Fruit fly (Drosophila melanogaster) whole organism, embryonic: ENCODE data around the gene Alp4.

ENCODE experiments used
- Adf1 ChIP-seq: fragments of 200-800 bp; sonication (Bioruptor generic); IDR thresholded peaks from 2 replicates; pipeline ENCODE4 v1.3.6; 2022; ENCODE audit warnings: missing biosample characterization, missing genetic modification characterization
- CG10366 ChIP-seq: fragments of 200-800 bp; sonication (Bioruptor generic); IDR thresholded peaks from 2 replicates; pipeline ENCODE4 v1.3.6; 2022; ENCODE audit warnings: missing biosample characterization, missing genetic modification characterization
- CG11696 ChIP-seq: fragments of 200-800 bp; sonication (Bioruptor generic); IDR thresholded peaks from 2 replicates; pipeline ENCODE4 v1.3.6; 2022; ENCODE audit warnings: missing biosample characterization, missing genetic modification characterization
- CG12299 ChIP-seq: fragments of 200-800 bp; sonication (Bioruptor generic); optimal IDR thresholded peaks from 2 replicates; lab custom pipeline; 2018; ENCODE audit warnings: missing biosample characterization, mild to moderate bottlenecking, missing genetic modification characterization
- CG13287 ChIP-seq: fragments of 200-800 bp; sonication (Bioruptor generic); IDR thresholded peaks from 2 replicates; pipeline ENCODE4 v1.3.6; 2022; ENCODE audit warnings: missing biosample characterization, missing genetic modification characterization; ENCODE audit not compliant: partially characterized antibody
- CG13894 ChIP-seq: fragments of 200-800 bp; sonication (Bioruptor generic); optimal IDR thresholded peaks from 3 replicates; lab custom pipeline; 2018; ENCODE audit warnings: missing biosample characterization, mild to moderate bottlenecking, missing genetic modification characterization, moderate library complexity
- CG14667 ChIP-seq: fragments of 200-800 bp; sonication (Bioruptor generic); IDR thresholded peaks from 2 replicates; pipeline ENCODE4 v1.3.6; 2022; ENCODE audit warnings: missing biosample characterization, missing genetic modification characterization
- CG14965 ChIP-seq: fragments of 200-800 bp; sonication (Bioruptor generic); optimal IDR thresholded peaks from 2 replicates; lab custom pipeline; 2016; ENCODE audit warnings: missing biosample characterization, missing genetic modification characterization, borderline replicate concordance
- CG15073 ChIP-seq: fragments of 200-800 bp; sonication (Bioruptor generic); optimal IDR thresholded peaks from 2 replicates; lab custom pipeline; 2016; ENCODE audit warnings: missing biosample characterization, missing genetic modification characterization
- CG1647 ChIP-seq: fragments of 200-800 bp; sonication (Bioruptor generic); optimal IDR thresholded peaks from 3 replicates; lab custom pipeline; 2016; ENCODE audit warnings: missing biosample characterization, missing genetic modification characterization
- CG2712 ChIP-seq: fragments of 200-800 bp; optimal IDR thresholded peaks from 3 replicates; lab custom pipeline; 2019; ENCODE audit warnings: missing biosample characterization, mild to moderate bottlenecking, missing genetic modification characterization, moderate library complexity
- CG31365 ChIP-seq: fragments of 200-800 bp; sonication (Bioruptor generic); optimal IDR thresholded peaks from 2 replicates; lab custom pipeline; 2018; ENCODE audit warnings: missing biosample characterization, mild to moderate bottlenecking, missing genetic modification characterization
- CG34224 ChIP-seq: fragments of 200-800 bp; sonication (Bioruptor generic); IDR thresholded peaks from 3 replicates; pipeline ENCODE4 v1.3.6; 2022; ENCODE audit warnings: missing biosample characterization, missing genetic modification characterization; ENCODE audit not compliant: partially characterized antibody
- CG34376 ChIP-seq: fragments of 200-800 bp; sonication (Bioruptor generic); optimal IDR thresholded peaks from 2 replicates; lab custom pipeline; 2018; ENCODE audit warnings: missing biosample characterization, mild to moderate bottlenecking, missing genetic modification characterization
- CG3726 ChIP-seq: fragments of 200-800 bp; sonication (Bioruptor generic); IDR thresholded peaks from 3 replicates; pipeline ENCODE4, ENCODE4 v1.3.6; 2022; ENCODE audit warnings: missing biosample characterization, missing genetic modification characterization
- CG43689 ChIP-seq: fragments of 200-800 bp; sonication (Bioruptor generic); IDR thresholded peaks from 2 replicates; pipeline ENCODE4 v1.3.6; 2022; ENCODE audit warnings: missing biosample characterization, missing genetic modification characterization
- CG7357 ChIP-seq: fragments of 200-800 bp; sonication (Bioruptor generic); IDR thresholded peaks from 3 replicates; pipeline ENCODE4 v1.3.6; 2022; ENCODE audit warnings: missing biosample characterization, missing genetic modification characterization
- CG7556 ChIP-seq: fragments of 200-800 bp; sonication (Bioruptor generic); optimal IDR thresholded peaks from 2 replicates; lab custom pipeline; 2017; ENCODE audit warnings: missing biosample characterization, mild to moderate bottlenecking, missing genetic modification characterization
- CG7928 ChIP-seq: fragments of 200-800 bp; sonication (Bioruptor generic); optimal IDR thresholded peaks from 2 replicates; lab custom pipeline; 2017; ENCODE audit warnings: missing biosample characterization, mild to moderate bottlenecking, missing genetic modification characterization
- CG9609 ChIP-seq: fragments of 200-800 bp; sonication (Bioruptor generic); optimal IDR thresholded peaks from 3 replicates; lab custom pipeline; 2016; ENCODE audit warnings: missing biosample characterization, missing genetic modification characterization
- CTCF ChIP-seq: fragments of 200-800 bp; sonication (Bioruptor generic); optimal IDR thresholded peaks from 2 replicates; lab custom pipeline; 2017; ENCODE audit warnings: missing biosample characterization, mild to moderate bottlenecking, missing genetic modification characterization, moderate library complexity
- Dbx ChIP-seq: fragments of 200-800 bp; sonication (Bioruptor generic); IDR thresholded peaks from 3 replicates; pipeline ENCODE4 v1.3.6; 2022; ENCODE audit warnings: missing biosample characterization, missing genetic modification characterization
- Gug ChIP-seq: fragments of 200-800 bp; sonication (Bioruptor generic); IDR thresholded peaks from 4 replicates; pipeline ENCODE4 v1.3.6; 2022; ENCODE audit warnings: missing biosample characterization, missing genetic modification characterization
- Hey ChIP-seq: fragments of 200-800 bp; sonication (Bioruptor generic); optimal IDR thresholded peaks from 3 replicates; lab custom pipeline; 2018; ENCODE audit warnings: missing biosample characterization, mild to moderate bottlenecking, missing genetic modification characterization
- HmgD ChIP-seq: fragments of 200-800 bp; sonication (Bioruptor generic); optimal IDR thresholded peaks from 3 replicates; lab custom pipeline; 2016; ENCODE audit warnings: missing biosample characterization, missing genetic modification characterization
- NFAT ChIP-seq: fragments of 200-800 bp; sonication (Bioruptor generic); IDR thresholded peaks from 2 replicates; pipeline ENCODE4 v1.3.6; 2022; ENCODE audit warnings: missing biosample characterization, missing genetic modification characterization
- Opbp ChIP-seq: fragments of 200-800 bp; sonication (Bioruptor generic); IDR thresholded peaks from 3 replicates; pipeline ENCODE4 v1.3.6; 2022; ENCODE audit warnings: missing biosample characterization, missing genetic modification characterization; ENCODE audit not compliant: partially characterized antibody
- Six4 ChIP-seq: fragments of 200-800 bp; sonication (Bioruptor generic); optimal IDR thresholded peaks from 2 replicates; lab custom pipeline; 2016; ENCODE audit warnings: missing biosample characterization, missing genetic modification characterization
- Sox102F ChIP-seq: fragments of 200-800 bp; sonication (Bioruptor generic); optimal IDR thresholded peaks from 2 replicates; lab custom pipeline; 2018; ENCODE audit warnings: missing biosample characterization, mild to moderate bottlenecking, missing genetic modification characterization, moderate library complexity
- Sry-δ ChIP-seq: fragments of 200-800 bp; sonication (Bioruptor generic); optimal IDR thresholded peaks from 2 replicates; lab custom pipeline; 2016; ENCODE audit warnings: missing biosample characterization, missing genetic modification characterization
- ab ChIP-seq: fragments of 200-800 bp; sonication (Bioruptor generic); optimal IDR thresholded peaks from 2 replicates; lab custom pipeline; 2016; ENCODE audit warnings: missing biosample characterization, missing genetic modification characterization
- ara ChIP-seq: fragments of 200-800 bp; sonication (Bioruptor generic); IDR thresholded peaks from 2 replicates; pipeline ENCODE4 v1.3.6; 2022; ENCODE audit warnings: missing biosample characterization, missing genetic modification characterization
- fru ChIP-seq: fragments of >200 bp; optimal IDR thresholded peaks from 2 replicates; lab custom pipeline; 2017
- gcm2 ChIP-seq: fragments of 200-800 bp; sonication (Bioruptor generic); optimal IDR thresholded peaks from 2 replicates; lab custom pipeline; 2016; ENCODE audit warnings: missing biosample characterization, missing genetic modification characterization
- gsb ChIP-seq: fragments of 200-800 bp; sonication (Bioruptor generic); IDR thresholded peaks from 2 replicates; pipeline ENCODE4 v1.3.6; 2022; ENCODE audit warnings: missing biosample characterization, missing genetic modification characterization
- hth ChIP-seq: fragments of >200 bp; optimal IDR thresholded peaks from 2 replicates; lab custom pipeline; 2017; ENCODE audit warnings: inconsistent platforms
- jigr1 ChIP-seq: fragments of 200-800 bp; sonication (Bioruptor generic); IDR thresholded peaks from 3 replicates; pipeline ENCODE4 v1.3.6; 2022; ENCODE audit warnings: missing biosample characterization, missing genetic modification characterization
- mld ChIP-seq: fragments of 200-800 bp; sonication (Bioruptor generic); IDR thresholded peaks from 3 replicates; pipeline ENCODE4 v1.3.6; 2022; ENCODE audit warnings: missing biosample characterization, missing genetic modification characterization; ENCODE audit not compliant: partially characterized antibody
- nerfin-2 ChIP-seq: fragments of 200-800 bp; sonication (Bioruptor generic); IDR thresholded peaks from 2 replicates; pipeline ENCODE4 v1.3.6; 2022; ENCODE audit warnings: missing biosample characterization, missing genetic modification characterization; ENCODE audit not compliant: partially characterized antibody
- onecut ChIP-seq: fragments of 200-800 bp; sonication (Bioruptor generic); IDR thresholded peaks from 2 replicates; pipeline ENCODE4 v1.3.6; 2022; ENCODE audit warnings: missing biosample characterization, missing genetic modification characterization
- p53 ChIP-seq: fragments of 200-800 bp; sonication (Bioruptor generic); optimal IDR thresholded peaks from 2 replicates; lab custom pipeline; 2016; ENCODE audit warnings: missing biosample characterization, missing genetic modification characterization
- sd ChIP-seq: fragments of 200-800 bp; sonication (Bioruptor generic); optimal IDR thresholded peaks from 3 replicates; lab custom pipeline; 2018; ENCODE audit warnings: missing biosample characterization, mild to moderate bottlenecking, missing genetic modification characterization, moderate library complexity
- seq ChIP-seq: fragments of 200-800 bp; sonication (Bioruptor generic); IDR thresholded peaks from 2 replicates; pipeline ENCODE4 v1.3.6; 2022; ENCODE audit warnings: missing biosample characterization, missing genetic modification characterization
- slp2 ChIP-seq: fragments of 200-800 bp; sonication (Bioruptor generic); optimal IDR thresholded peaks from 2 replicates; lab custom pipeline; 2016; ENCODE audit warnings: missing biosample characterization, missing genetic modification characterization
- ssp ChIP-seq: fragments of 200-800 bp; sonication (Bioruptor generic); IDR thresholded peaks from 2 replicates; pipeline ENCODE4 v1.3.6; 2022; ENCODE audit warnings: missing biosample characterization, missing genetic modification characterization
- tgo ChIP-seq: fragments of 200-800 bp; sonication (Bioruptor generic); IDR thresholded peaks from 3 replicates; pipeline ENCODE4 v1.3.6; 2022; ENCODE audit warnings: missing biosample characterization, missing genetic modification characterization
- twi ChIP-seq: fragments of 200-800 bp; optimal IDR thresholded peaks from 2 replicates; lab custom pipeline; 2019; ENCODE audit warnings: missing biosample characterization, mild to moderate bottlenecking, missing genetic modification characterization, moderate library complexity
- unpg ChIP-seq: fragments of 200-800 bp; sonication (Bioruptor generic); optimal IDR thresholded peaks from 3 replicates; lab custom pipeline; 2018; ENCODE audit warnings: missing biosample characterization, mild to moderate bottlenecking, missing genetic modification characterization, moderate library complexity
- vfl ChIP-seq: fragments of 200-800 bp; sonication (Bioruptor generic); optimal IDR thresholded peaks from 2 replicates; lab custom pipeline; 2016; ENCODE audit warnings: missing biosample characterization, missing genetic modification characterization
- vnd ChIP-seq: fragments of 200-800 bp; sonication (Bioruptor generic); IDR thresholded peaks from 3 replicates; pipeline ENCODE4 v1.3.6; 2022; ENCODE audit warnings: missing biosample characterization, missing genetic modification characterization; ENCODE audit not compliant: partially characterized antibody
- wor ChIP-seq: fragments of 200-800 bp; sonication (Bioruptor generic); IDR thresholded peaks from 2 replicates; pipeline ENCODE4 v1.3.6; 2022; ENCODE audit warnings: missing biosample characterization, missing genetic modification characterization
- yki ChIP-seq: fragments of >200 bp; optimal IDR thresholded peaks from 3 replicates; lab custom pipeline; 2018
- zen2 ChIP-seq: fragments of 200-800 bp; sonication (Bioruptor generic); IDR thresholded peaks from 3 replicates; pipeline ENCODE4 v1.3.6; 2022; ENCODE audit warnings: missing biosample characterization, missing genetic modification characterization; ENCODE audit not compliant: partially characterized antibody
- zf30C ChIP-seq: fragments of 200-800 bp; sonication (Bioruptor generic); optimal IDR thresholded peaks from 3 replicates; lab custom pipeline; 2018; ENCODE audit warnings: missing biosample characterization, mild to moderate bottlenecking, missing genetic modification characterization

Alp4 gene

DNA sequence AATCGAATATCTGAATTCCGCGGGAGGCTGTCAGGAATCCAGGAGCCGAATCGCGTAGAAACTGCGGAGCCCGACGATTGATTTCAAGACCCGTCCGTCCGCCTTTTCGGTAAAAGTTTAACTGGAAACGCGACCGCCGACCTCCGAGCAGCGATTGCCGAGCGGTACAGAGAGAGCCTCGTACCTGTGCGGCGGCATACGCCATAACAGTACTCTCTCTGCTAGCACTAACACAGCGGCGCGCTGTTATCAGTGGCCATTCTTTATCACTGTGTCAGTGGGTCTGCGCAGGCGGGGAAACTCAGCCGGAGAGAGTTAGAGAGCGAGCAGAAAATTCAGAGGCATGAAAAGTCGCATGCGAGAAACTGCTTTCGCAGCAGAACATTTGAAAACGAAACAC, 32.0 kb upstream of the Alp4 start, which contains the start of gene 5-HT7 (continued):
- no peak for TF ChIP-seq HmgD (GFP tag; lab: Kevin White, UChicago)
- TF ChIP-seq ab (GFP tag; lab: Kevin White, UChicago), result no peak
- TF ChIP-seq nerfin-2 (GFP tag; lab: Robert Waterston, UW), result no peak
- no peak for TF ChIP-seq CG7357 (GFP tag; lab: Robert Waterston, UW)
- TF ChIP-seq CG10366 (GFP tag; lab: Robert Waterston, UW), result no peak
- TF ChIP-seq CG43689, result no peak
- TF ChIP-seq CG34376 (GFP tag; lab: Kevin White, UChicago), result peak; percentile 39
- no peak for TF ChIP-seq p53
- no peak for TF ChIP-seq CG2712 (tag; lab: Kevin White, UChicago)
- no peak for TF ChIP-seq onecut (GFP tag; lab: Robert Waterston, UW)
- TF ChIP-seq CG12299 (tag; lab: Kevin White, UChicago), result no peak
- TF ChIP-seq Adf1 (GFP tag; lab: Robert Waterston, UW), result peak; percentile 62; the same call in 1 of the 2 replicates
- TF ChIP-seq gsb (GFP tag; lab: Robert Waterston, UW), result no peak
- TF ChIP-seq Six4 (GFP tag; lab: Kevin White, UChicago), result no peak
- TF ChIP-seq unpg (GFP tag; lab: Kevin White, UChicago), result no peak
- TF ChIP-seq CTCF (GFP tag; lab: Kevin White, UChicago), result no peak
- TF ChIP-seq sd, result peak; percentile 10
- TF ChIP-seq vnd, result no peak
- TF ChIP-seq zen2, result peak; percentile 73; the same call in 2 of the 3 replicates
- no peak for TF ChIP-seq Sox102F (GFP tag; lab: Kevin White, UChicago)
- TF ChIP-seq CG13287, result no peak
- TF ChIP-seq yki (lab: Kevin White, UChicago), result no peak
- no peak for TF ChIP-seq CG15073 (GFP tag; lab: Kevin White, UChicago)
- TF ChIP-seq slp2, result no peak
- no peak for TF ChIP-seq wor
- TF ChIP-seq ssp, result no peak
- TF ChIP-seq mld, result no peak
- TF ChIP-seq jigr1 (GFP tag; lab: Robert Waterston, UW), result no peak
- no peak for TF ChIP-seq CG14965 (GFP tag; lab: Kevin White, UChicago)
- no peak for TF ChIP-seq zf30C (GFP tag; lab: Kevin White, UChicago)
- TF ChIP-seq ara, result no peak
- no peak for TF ChIP-seq CG9609 (GFP tag; lab: Kevin White, UChicago)
- no peak for TF ChIP-seq vfl (GFP tag; lab: Kevin White, UChicago)
- no peak for TF ChIP-seq fru (lab: Kevin White, UChicago)
- TF ChIP-seq CG14667, result no peak
- TF ChIP-seq Gug (GFP tag; lab: Robert Waterston, UW), result no peak
- no peak for TF ChIP-seq twi (tag; lab: Kevin White, UChicago)
- TF ChIP-seq gcm2 (GFP tag; lab: Kevin White, UChicago), result no peak
- TF ChIP-seq CG11696, result no peak
- TF ChIP-seq Dbx (GFP tag; lab: Robert Waterston, UW), result 0 out of 3 replicates have a peak, but pooled peaks have one; percentile 32
- no peak for TF ChIP-seq seq (GFP tag; lab: Robert Waterston, UW)
- no peak for TF ChIP-seq Sry-δ
- TF ChIP-seq CG1647 (GFP tag; lab: Kevin White, UChicago), result no peak
- no peak for TF ChIP-seq Opbp (GFP tag; lab: Robert Waterston, UW)
- no peak for TF ChIP-seq CG3726 (GFP tag; lab: Robert Waterston, UW)
- TF ChIP-seq CG34224 (GFP tag; lab: Robert Waterston, UW), result peak; percentile 31; the same call in 2 of the 3 replicates
- no peak for TF ChIP-seq tgo
- TF ChIP-seq Hey, result no peak
- TF ChIP-seq CG31365 (tag; lab: Kevin White, UChicago), result no peak
- TF ChIP-seq CG13894, result peak; percentile 31
- TF ChIP-seq hth (lab: Kevin White, UChicago), result no peak
- TF ChIP-seq NFAT (GFP tag; lab: Robert Waterston, UW), result no peak; the same call in 1 of the 2 replicates
- no peak for TF ChIP-seq CG7928 (GFP tag; lab: Kevin White, UChicago)
- TF ChIP-seq CG7556 (GFP tag; lab: Kevin White, UChicago), result no peak
